Worm (Caenorhabditis elegans): Measurements from ENCODE around the gene Y62H9A.14.

DNA sequence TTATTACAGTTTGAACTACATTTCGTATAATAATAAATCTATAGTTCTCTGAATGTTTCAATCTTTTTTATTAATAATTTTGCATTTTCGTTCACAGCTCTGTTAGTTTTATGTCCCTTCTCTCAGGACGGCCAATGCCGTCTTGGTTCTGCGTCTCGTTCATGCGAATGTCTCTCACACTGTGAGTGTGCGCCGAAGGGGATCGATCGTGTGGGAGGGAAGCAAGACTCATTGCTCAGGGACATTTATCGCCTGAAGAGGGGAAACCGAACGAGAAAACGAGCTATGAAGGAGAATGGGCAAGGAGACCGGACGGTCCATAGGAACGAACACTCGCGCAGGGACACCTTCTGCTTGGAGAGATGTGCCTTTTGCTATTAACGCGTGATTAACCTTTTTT lies 22.0 kb upstream of the Y62H9A.14 start:
- TF ChIP-seq unc-62 (GFP tag; optimal IDR thresholded peaks at IDR 0.05 in 1 of 2) (peak in 1 of 2 experiments; percentile 85), unc-62 (tag; optimal IDR thresholded peaks at IDR 0.05) (no peak), aly-2 (tag; optimal IDR thresholded peaks at IDR 0.05) (no peak), lin-39 (tag; optimal IDR thresholded peaks at IDR 0.05) (no peak), spr-1 (tag; optimal IDR thresholded peaks at IDR 0.05) (no peak), pqm-1 (tag; optimal IDR thresholded peaks at IDR 0.05) (no peak), hmg-1.1 (GFP tag; IDR thresholded peaks at IDR 0.05) (no peak; the same call in 1 of the 2 replicates), nhr-25 (tag; optimal IDR thresholded peaks at IDR 0.05; ENCODE audit: borderline replicate concordance, insufficient read depth) (no peak), T20F7.1 (GFP tag; optimal IDR thresholded peaks at IDR 0.05) (no peak), lin-13 (GFP tag; optimal IDR thresholded peaks at IDR 0.05) (no peak), ztf-11 (tag; optimal IDR thresholded peaks at IDR 0.05) (no peak), T26A8.4 (GFP tag; IDR thresholded peaks at IDR 0.05) (no peak), lin-15B (tag; optimal IDR thresholded peaks at IDR 0.05) (no peak), nhr-11 (tag; optimal IDR thresholded peaks at IDR 0.05) (no peak), lsy-2 (tag; optimal IDR thresholded peaks at IDR 0.05) (no peak)

Data from whole organism, L4 larva.